Worm (Caenorhabditis elegans) whole organism, young adult: ENCODE data around the gene spig-9.
A peak's percentile ranks its signal among the peaks of the same experiment; 100 is the strongest.

Source experiments
- B0336.3 ChIP-seq: fragments of 200-800 bp; sonication (Bioruptor generic); IDR thresholded peaks from 2 replicates; pipeline ENCODE4 v1.3.6; 2022; ENCODE audit warnings: missing genetic modification characterization, missing compliant biosample characterization
- F33H1.4 ChIP-seq: fragments of 200-800 bp; sonication (Bioruptor generic); IDR thresholded peaks from 2 replicates; pipeline ENCODE4 v1.3.6; 2022; ENCODE audit warnings: missing genetic modification reagents, missing genetic modification characterization, missing compliant biosample characterization
- F49E8.2 ChIP-seq: sonication (generic microtip); optimal IDR thresholded peaks from 3 replicates; lab custom pipeline; 2017; ENCODE audit warnings: missing genetic modification characterization, mild to moderate bottlenecking, missing compliant biosample characterization, antibody characterized with exemption, moderate library complexity; ENCODE audit not compliant: insufficient read depth
- F52B5.7 ChIP-seq: sonication (generic microtip); optimal IDR thresholded peaks from 2 replicates; lab custom pipeline; 2016; ENCODE audit warnings: mild to moderate bottlenecking, missing genetic modification characterization, missing compliant biosample characterization
- F57C9.4 ChIP-seq: sonication (generic microtip); optimal IDR thresholded peaks from 2 replicates; lab custom pipeline; 2017; ENCODE audit warnings: mild to moderate bottlenecking, missing genetic modification characterization, missing compliant biosample characterization
- T26A5.8 ChIP-seq: sonication (generic microtip); optimal IDR thresholded peaks from 2 replicates; lab custom pipeline; 2016; ENCODE audit warnings: missing genetic modification characterization, missing compliant biosample characterization
- akir-1 ChIP-seq: fragments of 200-800 bp; sonication (Bioruptor generic); optimal IDR thresholded peaks from 2 replicates; lab custom pipeline; 2018; ENCODE audit warnings: mild to moderate bottlenecking, missing genetic modification characterization, moderate library complexity, missing compliant biosample characterization
- ama-1 ChIP-seq, 3 experiments: fragments of 150-350 bp in 1 of 3; sonication (generic microtip) in 2 of 3; optimal IDR thresholded peaks; 2 replicates each; lab custom pipeline; 2014 to 2018; ENCODE audit warnings: missing biosample characterization in 2 of 3, missing genetic modification characterization in 2 of 3, missing genetic modification reagents in 2 of 3
- aptf-2 ChIP-seq: fragments of 200-800 bp; sonication (Bioruptor generic); conservative IDR thresholded peaks from 2 replicates; pipeline ENCODE4 v1.3.6; 2022; ENCODE audit warnings: missing genetic modification reagents, missing genetic modification characterization, missing compliant biosample characterization
- atf-7 ChIP-seq: sonication (generic microtip); optimal IDR thresholded peaks from 2 replicates; lab custom pipeline; 2017; ENCODE audit warnings: mild to moderate bottlenecking, missing genetic modification characterization, missing compliant biosample characterization
- athp-1 ChIP-seq: sonication (generic microtip); optimal IDR thresholded peaks from 2 replicates; lab custom pipeline; 2017; ENCODE audit warnings: mild to moderate bottlenecking, missing genetic modification characterization, missing compliant biosample characterization
- attf-6 ChIP-seq: fragments of 200-800 bp; sonication (Bioruptor generic); IDR thresholded peaks from 2 replicates; pipeline ENCODE4 v1.3.6; 2022; ENCODE audit warnings: missing genetic modification reagents, missing genetic modification characterization, missing compliant biosample characterization
- bed-1 ChIP-seq: fragments of 200-800 bp; sonication (Bioruptor generic); IDR thresholded peaks from 2 replicates; pipeline ENCODE4 v1.3.6; 2022; ENCODE audit warnings: missing genetic modification reagents, missing genetic modification characterization, missing compliant biosample characterization
- ccch-3 ChIP-seq: fragments of 200-800 bp; sonication (Bioruptor generic); optimal IDR thresholded peaks from 2 replicates; lab custom pipeline; 2018; ENCODE audit warnings: mild to moderate bottlenecking, missing genetic modification characterization, missing compliant biosample characterization
- cebp-2 ChIP-seq: fragments of 200-800 bp; sonication (Bioruptor generic); IDR thresholded peaks from 2 replicates; pipeline ENCODE4 v1.3.6; 2022; ENCODE audit warnings: missing genetic modification characterization, missing compliant biosample characterization
- ceh-100 ChIP-seq: fragments of 200-800 bp; sonication (Bioruptor generic); IDR thresholded peaks from 2 replicates; pipeline ENCODE4 v1.3.6; 2022; ENCODE audit warnings: missing genetic modification reagents, missing genetic modification characterization, missing compliant biosample characterization
- die-1 ChIP-seq: sonication (generic microtip); optimal IDR thresholded peaks from 2 replicates; lab custom pipeline; 2016; ENCODE audit warnings: missing genotype, mild to moderate bottlenecking, missing genetic modification characterization, missing compliant biosample characterization
- dpff-1 ChIP-seq: sonication (generic microtip); optimal IDR thresholded peaks from 2 replicates; lab custom pipeline; 2017; ENCODE audit warnings: mild to moderate bottlenecking, missing genetic modification characterization, missing compliant biosample characterization
- efl-1 ChIP-seq: fragments of 150-350 bp; optimal IDR thresholded peaks from 2 replicates; lab custom pipeline; 2014; ENCODE audit warnings: missing biosample characterization, missing genetic modification reagents, missing genetic modification characterization
- ets-4 ChIP-seq: fragments of 200-800 bp; sonication (Bioruptor generic); optimal IDR thresholded peaks from 2 replicates; lab custom pipeline; 2018; ENCODE audit warnings: mild to moderate bottlenecking, missing genetic modification characterization, missing compliant biosample characterization
- hrde-1 ChIP-seq: sonication (generic microtip); optimal IDR thresholded peaks from 2 replicates; lab custom pipeline; 2016; ENCODE audit warnings: missing genetic modification characterization, mild to moderate bottlenecking, missing compliant biosample characterization, moderate library complexity, missing genotype, missing genetic modification reagents, borderline replicate concordance
- hsf-1 ChIP-seq: fragments of 200-800 bp; sonication (Bioruptor generic); IDR thresholded peaks from 2 replicates; pipeline ENCODE4 v1.3.6; 2022; ENCODE audit warnings: missing genetic modification reagents, missing genetic modification characterization, missing compliant biosample characterization
- let-607 ChIP-seq, 2 experiments: fragments of 200-800 bp in 1 of 2; sonication (Bioruptor generic) in 1 of 2; sonication (generic microtip) in 1 of 2; optimal IDR thresholded peaks; 2 replicates each; lab custom pipeline; 2016 to 2018; ENCODE audit warnings: mild to moderate bottlenecking in 2 of 2, missing compliant biosample characterization in 2 of 2, missing genetic modification characterization in 2 of 2, moderate library complexity in 2 of 2, missing genotype in 1 of 2
- mxl-1 ChIP-seq: sonication (generic microtip); optimal IDR thresholded peaks from 2 replicates; lab custom pipeline; 2016; ENCODE audit warnings: missing genetic modification characterization, missing compliant biosample characterization
- nhr-80 ChIP-seq: sonication (generic microtip); optimal IDR thresholded peaks from 2 replicates; lab custom pipeline; 2016; ENCODE audit warnings: missing genetic modification characterization, missing compliant biosample characterization
- rec-8 ChIP-seq, 2 experiments: sonication (generic microtip); optimal IDR thresholded peaks; 2 replicates each; lab custom pipeline; 2016; ENCODE audit warnings: mild to moderate bottlenecking in 2 of 2, missing genetic modification characterization in 2 of 2, missing genetic modification reagents in 2 of 2, missing genotype in 2 of 2, missing biosample characterization in 1 of 2, missing compliant biosample characterization in 1 of 2, moderate library complexity in 1 of 2
- snpc-4 ChIP-seq, 5 experiments: fragments of 150-350 bp in 1 of 5; sonication (generic microtip) in 4 of 5; optimal IDR thresholded peaks; 2 replicates each; lab custom pipeline; 2014 to 2018; ENCODE audit warnings: missing genetic modification characterization in 5 of 5, missing biosample characterization in 3 of 5, antibody characterized with exemption in 2 of 5, mild to moderate bottlenecking in 2 of 5, missing compliant biosample characterization in 2 of 5, missing genotype in 2 of 5, moderate library complexity in 2 of 5, missing genetic modification reagents in 1 of 5
- ztf-25 ChIP-seq: fragments of 200-800 bp; sonication (Bioruptor generic); IDR thresholded peaks from 2 replicates; pipeline ENCODE4 v1.3.6; 2022; ENCODE audit warnings: missing genetic modification reagents, missing genetic modification characterization, missing compliant biosample characterization
- ztf-3 ChIP-seq: fragments of 200-800 bp; sonication (Bioruptor generic); optimal IDR thresholded peaks from 2 replicates; lab custom pipeline; 2018; ENCODE audit warnings: mild to moderate bottlenecking, missing genetic modification characterization, missing compliant biosample characterization

spig-9 gene

ce11 chrV:13589494-13590176 is 22.0 kb downstream of the spig-9 start, which contains the start of the genes F53F4.2 and F53F4.18:
Gene F53F4.2 (minus strand): TSS chrV:13589594.
Gene F53F4.18 (plus strand): TSS chrV:13590126.
- TF ChIP-seq efl-1 (GFP tag; lab: Kevin White, UChicago) = no peak
- TF ChIP-seq F49E8.2 (tag; lab: Kevin White, UChicago) = no peak

ce11 chrV:13587902-13588301 is 23.8 kb downstream of the spig-9 start, which contains the start of gene F53F4.17:
Gene F53F4.17 (plus strand): TSS chrV:13588202.
- TF ChIP-seq die-1 (tag; lab: Kevin White, UChicago) (no peak), F52B5.7 (tag; lab: Kevin White, UChicago) (no peak), hrde-1 (no peak), F57C9.4 (tag; lab: Kevin White, UChicago) (no peak), dpff-1 (no peak), F49E8.2 (tag; lab: Kevin White, UChicago) (no peak), ama-1 (optimal IDR thresholded peaks at IDR 0.05; lab: Kevin White, UChicago) (no peak), ama-1 (GFP tag; optimal IDR thresholded peaks at IDR 0.05; lab: Kevin White, UChicago) (no peak), B0336.3 (GFP tag; lab: Robert Waterston, UW) (no peak), mxl-1 (tag; lab: Kevin White, UChicago) (no peak)

ce11 chrV:13584484-13584883 is 27.2 kb downstream of the spig-9 start, which contains the start of gene F53F4.1:
Gene F53F4.1 (plus strand): TSS chrV:13584784.
- no peak for TF ChIP-seq akir-1 (GFP tag; lab: Kevin White, UChicago)
- no peak for TF ChIP-seq cebp-2 (GFP tag; lab: Robert Waterston, UW)
- TF ChIP-seq, all 124 proteins: peak for 0

- no peak for TF ChIP-seq ccch-3 (GFP tag; lab: Kevin White, UChicago)
- peak; percentile 46 for TF ChIP-seq nhr-80 (tag; lab: Kevin White, UChicago)
- TF ChIP-seq, all 124 proteins: peak for 1
These were observed 31.0 kb downstream of the spig-9 start, which contains the start of gene C50B8.5 for ce11 chrV:13580696-13581095. Gene C50B8.5 (plus strand): TSS chrV:13580968.

ce11 chrV:13578637-13579036 is 33.0 kb downstream of the spig-9 start, which contains the start of gene C50B8.6:
Gene C50B8.6 (plus strand): TSS chrV:13578972.
- no peak for TF ChIP-seq ceh-100 (GFP tag; lab: Robert Waterston, UW)
- TF ChIP-seq nhr-80 (tag; lab: Kevin White, UChicago) = peak; percentile 82
- TF ChIP-seq, all 124 proteins: peak for 1

ce11 chrV:13577463-13577862 is 34.2 kb downstream of the spig-9 start:
- TF ChIP-seq T26A5.8 (tag; lab: Kevin White, UChicago) = no peak
- peak; percentile 75 for TF ChIP-seq nhr-80 (tag; lab: Kevin White, UChicago)
- no peak for TF ChIP-seq ztf-3 (GFP tag; lab: Kevin White, UChicago)
- no peak for TF ChIP-seq bed-1

ce11 chrV:13576828-13577227 is 34.9 kb downstream of the spig-9 start:
- TF ChIP-seq nhr-80 (tag; lab: Kevin White, UChicago) (peak; percentile 17), hsf-1 (GFP tag; lab: Robert Waterston, UW) (no peak)
- TF ChIP-seq, all 124 proteins: peak for 1

ce11 chrV:13575866-13576265 is 35.8 kb downstream of the spig-9 start:
- TF ChIP-seq hsf-1 (GFP tag; lab: Robert Waterston, UW) (0 out of 2 replicates have a peak, but pooled peaks have one; percentile 9), aptf-2 (no peak)
- TF ChIP-seq, all 124 proteins: peak for 1

ce11 chrV:13571714-13572258 is 39.9 kb downstream of the spig-9 start, which contains the start of gene C50B8.4:
Gene C50B8.4 (plus strand): TSS chrV:13572012.
- no peak for TF ChIP-seq hsf-1 (GFP tag; lab: Robert Waterston, UW)
- no peak for TF ChIP-seq ets-4
- no peak for TF ChIP-seq aptf-2
- no peak for TF ChIP-seq let-607 (tag; optimal IDR thresholded peaks at IDR 0.05; lab: Kevin White, UChicago)
- no peak for TF ChIP-seq atf-7 (tag; lab: Kevin White, UChicago)
- TF ChIP-seq rec-8 (tag; optimal IDR thresholded peaks at IDR 0.05; lab: Kevin White, UChicago) = no peak
- no peak for TF ChIP-seq attf-6 (GFP tag; lab: Robert Waterston, UW)
- TF ChIP-seq ztf-25 = no peak
- no peak for TF ChIP-seq athp-1 (tag; lab: Kevin White, UChicago)
- no peak for TF ChIP-seq F33H1.4 (GFP tag; lab: Robert Waterston, UW)
- no peak for TF ChIP-seq snpc-4 (GFP tag; optimal IDR thresholded peaks at IDR 0.05; lab: Kevin White, UChicago)
- peak in 1 of 4 experiments; percentile 8 for TF ChIP-seq snpc-4 (tag; optimal IDR thresholded peaks at IDR 0.05; lab: Kevin White, UChicago)
